Fruit fly (Drosophila melanogaster) whole organism, adult: ENCODE measurements around the gene GstD6.

Experiments
- CG12768 ChIP-seq: fragments of 200-800 bp; sonication (Bioruptor generic); optimal IDR thresholded peaks from 2 replicates; lab custom pipeline; 2017; ENCODE audit warnings: missing biosample characterization, missing genetic modification characterization, mild to moderate bottlenecking, moderate library complexity, missing genetic modification reagents
- CG5204 ChIP-seq: fragments of 200-800 bp; sonication (Bioruptor generic); optimal IDR thresholded peaks from 2 replicates; lab custom pipeline; 2016; ENCODE audit warnings: missing biosample characterization, missing genetic modification characterization
- cnc ChIP-seq, 2 experiments: fragments of >200 bp; optimal IDR thresholded peaks; 2 replicates each; lab custom pipeline; 2017
- kay ChIP-seq: fragments of 200-800 bp; sonication (Bioruptor generic); peaks from one replicate; lab custom pipeline; 2016; ENCODE audit warnings: missing biosample characterization, missing genetic modification characterization, borderline replicate concordance
- tj ChIP-seq: fragments of 200-800 bp; sonication (Bioruptor generic); optimal IDR thresholded peaks from 3 replicates; lab custom pipeline; 2017; ENCODE audit warnings: missing biosample characterization, mild to moderate bottlenecking, missing genetic modification characterization, moderate library complexity

DNA sequence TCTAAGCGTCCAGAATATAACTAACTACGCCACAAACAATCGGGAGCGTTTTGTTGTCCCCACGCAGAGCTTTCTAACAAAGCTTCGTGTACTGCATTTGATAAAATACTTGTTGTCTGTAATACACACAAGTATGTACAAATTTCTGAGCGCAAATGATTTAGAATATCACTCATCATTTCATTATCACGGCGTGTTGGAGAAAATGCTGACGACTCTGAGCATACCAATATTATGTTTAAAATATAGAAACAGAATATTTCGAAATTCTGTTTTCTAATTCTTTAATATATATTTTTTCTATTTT is 29.0 kb downstream of the GstD6 start, which contains the start of gene Cyp9f2:
- TF ChIP-seq CG12768 (GFP tag; lab: Kevin White, UChicago) (no peak), cnc (optimal IDR thresholded peaks at IDR 0.05; lab: Kevin White, UChicago) (no peak), tj (no peak), CG5204 (GFP tag; lab: Kevin White, UChicago) (no peak), kay (no peak)
